Fruit fly (Drosophila melanogaster) S2 (cell line): ENCODE measurements around the gene GatA.

ENCODE experiments used
- CG8478 ChIP-seq: fragments of >200 bp; optimal IDR thresholded peaks from 2 replicates; lab custom pipeline; 2018
- CTCF ChIP-seq, 2 experiments: fragments of >200 bp; optimal IDR thresholded peaks; 2 replicates each; lab custom pipeline; 2018

DNA sequence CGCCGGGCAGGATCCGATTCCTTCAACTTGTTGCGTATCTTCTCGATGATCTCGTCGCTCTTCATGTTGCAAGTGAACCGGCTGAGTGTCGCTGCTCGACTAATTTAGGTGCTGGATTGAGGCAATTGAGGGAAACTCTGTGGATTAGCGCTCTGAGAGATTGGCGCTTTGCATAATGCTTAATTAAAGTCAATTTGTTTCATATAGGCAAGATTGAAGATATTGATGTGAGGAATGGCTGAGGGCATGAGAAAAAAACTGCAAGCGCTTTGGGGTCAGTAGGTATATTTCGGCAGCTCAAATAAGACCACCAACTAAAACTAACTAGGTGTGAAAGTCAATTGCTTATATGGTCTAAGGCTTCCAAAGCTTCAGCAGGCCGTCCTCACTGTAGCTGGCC lies 49.9 kb downstream of the GatA start, which contains the start of gene euc:
- TF ChIP-seq CTCF (optimal IDR thresholded peaks at IDR 0.05; lab: Kevin White, UChicago) (no peak), CG8478 (lab: Kevin White, UChicago) (no peak)
